Worm (Caenorhabditis elegans) whole organism, L2 larva: ENCODE measurements around the gene mmaa-1.
A peak's percentile ranks its signal among the peaks of the same experiment; 100 is the strongest.

ENCODE experiments used
- C34F6.9 ChIP-seq: fragments of 150-350 bp; optimal IDR thresholded peaks from 2 replicates; lab custom pipeline; 2014; ENCODE audit warnings: missing biosample characterization, missing genetic modification characterization
- F13H6.1 ChIP-seq: sonication (generic microtip); optimal IDR thresholded peaks from 2 replicates; lab custom pipeline; 2016; ENCODE audit warnings: missing genetic modification characterization, missing compliant biosample characterization
- R02D3.7 ChIP-seq: fragments of 150-350 bp; optimal IDR thresholded peaks from 2 replicates; lab custom pipeline; 2014; ENCODE audit warnings: missing biosample characterization, missing genetic modification characterization
- ZK546.5 ChIP-seq: sonication (generic microtip); optimal IDR thresholded peaks from 2 replicates; lab custom pipeline; 2017; ENCODE audit warnings: missing biosample characterization, missing genetic modification characterization
- alr-1 ChIP-seq: fragments of 150-350 bp; optimal IDR thresholded peaks from 2 replicates; lab custom pipeline; 2014; ENCODE audit warnings: missing biosample characterization, missing genetic modification characterization
- aly-2 ChIP-seq: fragments of 150-350 bp; optimal IDR thresholded peaks from 2 replicates; lab custom pipeline; 2014; ENCODE audit warnings: missing biosample characterization, missing genetic modification characterization
- ama-1 ChIP-seq: fragments of 150-350 bp; optimal IDR thresholded peaks from 2 replicates; lab custom pipeline; 2018; ENCODE audit warnings: inconsistent platforms
- ceh-82 ChIP-seq: fragments of 150-350 bp; optimal IDR thresholded peaks from 2 replicates; lab custom pipeline; 2014; ENCODE audit warnings: missing biosample characterization, missing genetic modification characterization
- crh-2 ChIP-seq: sonication (generic microtip); optimal IDR thresholded peaks from 2 replicates; lab custom pipeline; 2017; ENCODE audit warnings: missing biosample characterization, missing genetic modification characterization
- dmd-4 ChIP-seq: sonication (generic microtip); optimal IDR thresholded peaks from 2 replicates; lab custom pipeline; 2017; ENCODE audit warnings: missing biosample characterization, missing genetic modification characterization
- elt-1 ChIP-seq: fragments of 150-350 bp; optimal IDR thresholded peaks from 2 replicates; lab custom pipeline; 2014; ENCODE audit warnings: missing biosample characterization, missing genetic modification characterization
- elt-3 ChIP-seq: sonication (generic microtip); optimal IDR thresholded peaks from 2 replicates; lab custom pipeline; 2017; ENCODE audit warnings: missing biosample characterization, missing genetic modification characterization
- fos-1 ChIP-seq: fragments of 150-350 bp; optimal IDR thresholded peaks from 2 replicates; lab custom pipeline; 2014; ENCODE audit warnings: missing biosample characterization, missing genetic modification characterization
- gmeb-1 ChIP-seq: fragments of 150-350 bp; optimal IDR thresholded peaks from 2 replicates; lab custom pipeline; 2014; ENCODE audit warnings: missing biosample characterization, missing genetic modification characterization
- lin-11 ChIP-seq: fragments of 150-350 bp; sonication (generic microtip); optimal IDR thresholded peaks from 2 replicates; lab custom pipeline; 2014; ENCODE audit warnings: missing biosample characterization, missing genetic modification characterization, inconsistent platforms, mixed read lengths
- lin-39 ChIP-seq: fragments of 150-350 bp; optimal IDR thresholded peaks from 2 replicates; lab custom pipeline; 2014; ENCODE audit warnings: missing biosample characterization, missing genetic modification reagents, missing genetic modification characterization
- lsy-2 ChIP-seq, 2 experiments: fragments of 150-350 bp in 1 of 2; sonication (generic microtip) in 1 of 2; optimal IDR thresholded peaks; 2 replicates each; lab custom pipeline; 2014 to 2017; ENCODE audit warnings: missing biosample characterization in 2 of 2, missing genetic modification characterization in 2 of 2
- mab-5 ChIP-seq: fragments of 150-350 bp; optimal IDR thresholded peaks from 2 replicates; lab custom pipeline; 2014; ENCODE audit warnings: missing biosample characterization, missing genetic modification characterization
- mdl-1 ChIP-seq, 2 experiments: fragments of 150-350 bp in 1 of 2; sonication (generic microtip) in 1 of 2; optimal IDR thresholded peaks; 2 replicates each; lab custom pipeline; 2017; ENCODE audit warnings: missing biosample characterization in 2 of 2, missing genetic modification characterization in 2 of 2
- nhr-11 ChIP-seq: fragments of 150-350 bp; optimal IDR thresholded peaks from 2 replicates; lab custom pipeline; 2014; ENCODE audit warnings: missing biosample characterization, missing genetic modification characterization
- nhr-129 ChIP-seq: fragments of 150-350 bp; optimal IDR thresholded peaks from 2 replicates; lab custom pipeline; 2014; ENCODE audit warnings: missing biosample characterization, missing genetic modification characterization
- nhr-21 ChIP-seq: fragments of 150-350 bp; optimal IDR thresholded peaks from 2 replicates; lab custom pipeline; 2014; ENCODE audit warnings: missing biosample characterization, missing genetic modification characterization
- nhr-23 ChIP-seq: fragments of 150-350 bp; optimal IDR thresholded peaks from 2 replicates; lab custom pipeline; 2014; ENCODE audit warnings: missing biosample characterization, missing genetic modification reagents, missing genetic modification characterization
- nhr-237 ChIP-seq: fragments of 150-350 bp; optimal IDR thresholded peaks from 2 replicates; lab custom pipeline; 2014; ENCODE audit warnings: missing biosample characterization, missing genetic modification characterization
- nhr-25 ChIP-seq: fragments of 150-350 bp; sonication (generic microtip); optimal IDR thresholded peaks from 3 replicates; lab custom pipeline; 2014; ENCODE audit warnings: missing biosample characterization, missing genetic modification characterization
- nhr-6 ChIP-seq: fragments of 150-350 bp; optimal IDR thresholded peaks from 2 replicates; lab custom pipeline; 2014; ENCODE audit warnings: missing biosample characterization, missing genetic modification characterization
- sem-4 ChIP-seq: fragments of 150-350 bp; optimal IDR thresholded peaks from 2 replicates; lab custom pipeline; 2014; ENCODE audit warnings: missing biosample characterization, missing genetic modification reagents, missing genetic modification characterization
- skn-1 ChIP-seq: sonication (generic microtip); optimal IDR thresholded peaks from 2 replicates; lab custom pipeline; 2017; ENCODE audit warnings: missing biosample characterization, missing genetic modification characterization
- sma-3 ChIP-seq: sonication (generic microtip); optimal IDR thresholded peaks from 2 replicates; lab custom pipeline; 2016; ENCODE audit warnings: missing genetic modification reagents, missing genetic modification characterization, missing compliant biosample characterization
- sma-9 ChIP-seq, 2 experiments: fragments of 150-350 bp in 1 of 2; sonication (generic microtip) in 1 of 2; optimal IDR thresholded peaks; 2 replicates each; lab custom pipeline; 2014 to 2016; ENCODE audit warnings: missing genetic modification characterization in 2 of 2, mild to moderate bottlenecking in 1 of 2, missing biosample characterization in 1 of 2, missing compliant biosample characterization in 1 of 2, missing genetic modification reagents in 1 of 2, moderate library complexity in 1 of 2
- snpc-4 ChIP-seq: fragments of 150-350 bp; optimal IDR thresholded peaks from 2 replicates; lab custom pipeline; 2014; ENCODE audit warnings: missing biosample characterization, missing genetic modification characterization
- unc-39 ChIP-seq: fragments of 150-350 bp; optimal IDR thresholded peaks from 2 replicates; lab custom pipeline; 2014; ENCODE audit warnings: missing biosample characterization, missing genetic modification characterization
- unc-55 ChIP-seq: fragments of 150-350 bp; sonication (generic microtip); optimal IDR thresholded peaks from 3 replicates; lab custom pipeline; 2014; ENCODE audit warnings: missing biosample characterization, missing genetic modification reagents, missing genetic modification characterization
- unc-62 ChIP-seq: fragments of 150-350 bp; optimal IDR thresholded peaks from 2 replicates; lab custom pipeline; 2014; ENCODE audit warnings: missing biosample characterization, missing genetic modification reagents, missing genetic modification characterization
- zag-1 ChIP-seq: fragments of 150-350 bp; optimal IDR thresholded peaks from 2 replicates; lab custom pipeline; 2014; ENCODE audit warnings: missing biosample characterization, missing genetic modification characterization
- ztf-1 ChIP-seq: fragments of 200-800 bp; sonication (Bioruptor generic); conservative IDR thresholded peaks from 2 replicates; pipeline ENCODE4 v1.3.6; 2022; ENCODE audit warnings: missing genetic modification characterization, missing compliant biosample characterization
- ztf-4 ChIP-seq: fragments of 150-350 bp; optimal IDR thresholded peaks from 2 replicates; lab custom pipeline; 2014; ENCODE audit warnings: missing biosample characterization, missing genetic modification characterization

Gene mmaa-1

DNA sequence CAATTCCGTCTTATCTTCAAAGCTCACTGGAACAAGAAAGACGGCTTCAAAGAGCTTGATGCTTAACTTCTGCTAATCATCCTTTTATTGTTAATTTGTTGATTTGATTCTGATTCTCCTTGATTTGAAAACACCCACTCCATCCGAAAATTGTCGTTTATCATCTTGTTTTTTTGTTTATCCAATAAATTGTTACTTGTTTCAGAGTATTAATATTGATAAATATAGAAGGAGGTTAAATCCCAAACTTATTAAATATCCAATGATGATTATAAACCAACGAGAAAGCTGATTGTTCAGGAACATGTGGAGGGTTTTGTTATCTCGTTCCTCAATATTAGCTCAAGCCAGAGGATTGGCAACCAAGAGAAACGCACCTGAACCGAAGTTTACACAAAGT is 11.8 kb upstream of the mmaa-1 start, which contains the start of gene F10E7.6:
TSS of gene F10E7.6 (plus strand) at position 301 of the 400 bp plus-strand sequence.
- TF ChIP-seq fos-1 (no peak), R02D3.7 (tag; lab: Kevin White, UChicago) (no peak)

DNA sequence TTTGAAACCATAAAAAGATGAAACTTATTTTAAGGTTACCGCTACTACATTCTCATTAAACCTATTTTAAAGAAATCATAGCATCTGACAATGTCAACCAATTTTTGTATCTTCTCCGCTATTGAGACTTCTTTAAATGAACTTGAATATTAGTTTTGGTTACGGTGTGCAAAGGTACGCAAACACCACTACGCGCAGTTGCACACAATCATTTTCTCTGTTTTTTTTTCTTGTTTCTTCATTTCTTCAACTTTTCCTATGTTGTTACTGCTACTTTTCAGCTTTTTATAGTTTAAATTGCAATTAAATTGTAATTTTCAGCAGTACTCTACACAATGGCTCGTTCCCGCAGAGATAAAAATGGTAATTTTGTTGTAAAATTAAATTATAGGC is 10.7 kb upstream of the mmaa-1 start, which contains the start of gene F10E7.5:
TSS of gene F10E7.5 (plus strand) at position 322 of the 393 bp plus-strand sequence.
- TF ChIP-seq sma-9 (GFP tag; optimal IDR thresholded peaks at IDR 0.05; lab: Kevin White, UChicago) (peak; percentile 26), sma-9 (tag; optimal IDR thresholded peaks at IDR 0.05; lab: Kevin White, UChicago) (no peak), snpc-4 (tag; lab: Kevin White, UChicago) (peak; percentile 36), crh-2 (tag; lab: Kevin White, UChicago) (peak; percentile 62), zag-1 (tag; lab: Kevin White, UChicago) (no peak), sem-4 (peak; percentile 30), lin-11 (tag; lab: Kevin White, UChicago) (no peak), C34F6.9 (peak; percentile 66), dmd-4 (tag; lab: Kevin White, UChicago) (no peak), F13H6.1 (tag; lab: Kevin White, UChicago) (no peak), ama-1 (lab: Kevin White, UChicago) (no peak), nhr-6 (tag; lab: Kevin White, UChicago) (peak; percentile 24), nhr-129 (tag; lab: Kevin White, UChicago) (peak; percentile 60), unc-62 (no peak), lsy-2 (tag; optimal IDR thresholded peaks at IDR 0.05; lab: Kevin White, UChicago) (peak; percentile 94 to 99), nhr-11 (tag; lab: Kevin White, UChicago) (no peak), unc-55 (GFP tag; lab: Kevin White, UChicago) (no peak), nhr-23 (tag; lab: Kevin White, UChicago) (no peak)

DNA sequence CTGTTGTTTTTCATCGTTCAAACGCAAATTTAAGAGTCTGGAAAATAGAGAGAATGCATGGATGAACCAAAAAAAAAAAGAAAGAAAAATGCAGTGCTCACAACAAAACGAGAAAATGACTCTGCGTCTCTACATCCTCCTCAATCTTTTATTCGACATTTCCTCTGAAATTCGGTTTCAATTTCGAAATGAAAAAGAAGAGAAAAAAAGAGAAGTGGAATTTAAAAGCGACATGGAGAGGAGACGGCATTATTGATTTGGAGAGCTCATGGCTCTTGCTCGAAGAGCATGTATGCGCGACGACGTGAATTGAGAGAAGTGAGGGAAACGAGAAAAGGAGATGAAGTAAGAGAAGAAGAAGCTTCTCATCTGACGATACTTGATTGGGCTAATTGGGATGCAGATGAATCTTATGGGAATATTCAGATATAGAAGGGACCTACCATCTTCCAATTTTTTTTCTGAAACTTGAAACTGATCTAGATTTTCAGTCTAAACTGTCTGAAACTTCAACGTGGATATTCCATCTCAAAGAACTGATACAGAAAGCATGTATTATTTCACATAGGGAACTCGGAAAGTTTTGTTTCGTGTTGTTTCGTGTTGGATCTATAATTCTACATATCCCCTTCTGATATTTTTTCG is 10.2 kb upstream of the mmaa-1 start:
- TF ChIP-seq ztf-4 (tag; lab: Kevin White, UChicago), result no peak
- peak; percentile 58 for TF ChIP-seq C34F6.9
- peak; percentile 16 for TF ChIP-seq sem-4
- TF ChIP-seq mdl-1 (tag; optimal IDR thresholded peaks at IDR 0.05; lab: Kevin White, UChicago), result no peak
- no peak for TF ChIP-seq ZK546.5 (tag; lab: Kevin White, UChicago)
- TF ChIP-seq lin-39, result no peak
- no peak for TF ChIP-seq nhr-21 (tag; lab: Kevin White, UChicago)
- no peak for TF ChIP-seq unc-39
- TF ChIP-seq gmeb-1 (tag; lab: Kevin White, UChicago), result no peak
- no peak for TF ChIP-seq skn-1 (tag; lab: Kevin White, UChicago)
- TF ChIP-seq mab-5 (tag; lab: Kevin White, UChicago), result no peak
- no peak for TF ChIP-seq elt-3 (tag; lab: Kevin White, UChicago)
- TF ChIP-seq elt-1 (tag; lab: Kevin White, UChicago), result no peak
- no peak for TF ChIP-seq alr-1 (tag; lab: Kevin White, UChicago)
- TF ChIP-seq snpc-4 (tag; lab: Kevin White, UChicago), result no peak
- TF ChIP-seq sma-3, result no peak
- TF ChIP-seq F13H6.1 (tag; lab: Kevin White, UChicago), result no peak
- no peak for TF ChIP-seq sma-9 (GFP tag; optimal IDR thresholded peaks at IDR 0.05; lab: Kevin White, UChicago)
- TF ChIP-seq sma-9 (tag; optimal IDR thresholded peaks at IDR 0.05; lab: Kevin White, UChicago), result no peak
- peak; percentile 45 for TF ChIP-seq unc-55 (GFP tag; lab: Kevin White, UChicago)
- no peak for TF ChIP-seq nhr-23 (tag; lab: Kevin White, UChicago)
- TF ChIP-seq ceh-82, result no peak
- TF ChIP-seq dmd-4 (tag; lab: Kevin White, UChicago), result no peak
- TF ChIP-seq nhr-25 (tag; lab: Kevin White, UChicago), result no peak
- TF ChIP-seq aly-2 (tag; lab: Kevin White, UChicago), result no peak
- peak in 1 of 2 experiments; percentile 35 for TF ChIP-seq lsy-2 (tag; optimal IDR thresholded peaks at IDR 0.05; lab: Kevin White, UChicago)
- peak; percentile 21 for TF ChIP-seq zag-1 (tag; lab: Kevin White, UChicago)
- peak; percentile 28 for TF ChIP-seq nhr-129 (tag; lab: Kevin White, UChicago)
- TF ChIP-seq ztf-1 (GFP tag; lab: Robert Waterston, UW), result no peak
- no peak for TF ChIP-seq nhr-237 (tag; lab: Kevin White, UChicago)
